Fruit fly (Drosophila melanogaster) whole organism, embryonic: Measurements from ENCODE around the gene Lgr1.

Experiments used
- ATbp ChIP-seq: fragments of 200-800 bp; sonication (Bioruptor generic); optimal IDR thresholded peaks from 2 replicates; lab custom pipeline; 2017; ENCODE audit warnings: missing biosample characterization, mild to moderate bottlenecking, missing genetic modification characterization, missing genetic modification reagents
- Atf3 ChIP-seq: fragments of 200-800 bp; sonication (Bioruptor generic); optimal IDR thresholded peaks from 3 replicates; lab custom pipeline; 2016; ENCODE audit warnings: missing biosample characterization, missing genetic modification characterization
- Blimp-1 ChIP-seq: fragments of 200-800 bp; sonication (Bioruptor generic); optimal IDR thresholded peaks from 3 replicates; lab custom pipeline; 2018; ENCODE audit warnings: missing biosample characterization, missing genetic modification characterization, mild to moderate bottlenecking, moderate library complexity, missing genetic modification reagents
- CG10543 ChIP-seq: fragments of 200-800 bp; sonication (Bioruptor generic); optimal IDR thresholded peaks from 3 replicates; lab custom pipeline; 2017; ENCODE audit warnings: missing biosample characterization, mild to moderate bottlenecking, missing genetic modification characterization, moderate library complexity
- CG13894 ChIP-seq: fragments of 200-800 bp; sonication (Bioruptor generic); optimal IDR thresholded peaks from 3 replicates; lab custom pipeline; 2018; ENCODE audit warnings: missing biosample characterization, mild to moderate bottlenecking, missing genetic modification characterization, moderate library complexity
- CG14441 ChIP-seq: fragments of 200-800 bp; sonication (Bioruptor generic); IDR thresholded peaks from 2 replicates; pipeline ENCODE4 v1.3.6; 2022; ENCODE audit warnings: missing biosample characterization, missing genetic modification characterization
- CG17328 ChIP-seq: fragments of 200-800 bp; sonication (Bioruptor generic); IDR thresholded peaks from 2 replicates; pipeline ENCODE4 v1.3.6; 2022; ENCODE audit warnings: missing biosample characterization, missing genetic modification characterization
- CG17829 ChIP-seq: fragments of 200-800 bp; optimal IDR thresholded peaks from 2 replicates; lab custom pipeline; 2019; ENCODE audit warnings: missing biosample characterization, mild to moderate bottlenecking, missing genetic modification characterization, moderate library complexity
- CG2199 ChIP-seq: fragments of 200-800 bp; sonication (Bioruptor generic); IDR thresholded peaks from 3 replicates; pipeline ENCODE4 v1.3.6; 2022; ENCODE audit warnings: missing biosample characterization, missing genetic modification characterization
- CG32767 ChIP-seq: fragments of 200-800 bp; sonication (Bioruptor generic); IDR thresholded peaks from 2 replicates; pipeline ENCODE4 v1.3.6; 2022; ENCODE audit warnings: missing biosample characterization, missing genetic modification characterization
- CG33213 ChIP-seq: fragments of 200-800 bp; sonication (Bioruptor generic); optimal IDR thresholded peaks from 3 replicates; lab custom pipeline; 2016; ENCODE audit warnings: missing biosample characterization, missing genetic modification characterization
- CG4360 ChIP-seq: fragments of 200-800 bp; sonication (Bioruptor generic); IDR thresholded peaks from 2 replicates; pipeline ENCODE4 v1.3.6; 2022; ENCODE audit warnings: missing biosample characterization, missing genetic modification characterization
- CG5180 ChIP-seq: fragments of 200-800 bp; sonication (Bioruptor generic); optimal IDR thresholded peaks from 3 replicates; lab custom pipeline; 2017; ENCODE audit warnings: missing biosample characterization, missing genetic modification characterization, mild to moderate bottlenecking, moderate library complexity, missing genetic modification reagents
- CG8478 ChIP-seq: fragments of >200 bp; optimal IDR thresholded peaks from 2 replicates; lab custom pipeline; 2018
- CG8765 ChIP-seq: fragments of 200-800 bp; sonication (Bioruptor generic); IDR thresholded peaks from 2 replicates; pipeline ENCODE4 v1.3.6; 2022; ENCODE audit warnings: missing biosample characterization, missing genetic modification characterization
- Dad ChIP-seq: fragments of 200-800 bp; sonication (Bioruptor generic); optimal IDR thresholded peaks from 3 replicates; lab custom pipeline; 2016; ENCODE audit warnings: missing biosample characterization, missing genetic modification characterization
- Deaf1 ChIP-seq: fragments of 200-800 bp; optimal IDR thresholded peaks from 3 replicates; lab custom pipeline; 2019; ENCODE audit warnings: missing biosample characterization, mild to moderate bottlenecking, missing genetic modification characterization, moderate library complexity
- H15 ChIP-seq: fragments of 200-800 bp; sonication (Bioruptor generic); IDR thresholded peaks from 3 replicates; pipeline ENCODE4 v1.3.6; 2022; ENCODE audit warnings: missing biosample characterization, missing genetic modification characterization
- Hey ChIP-seq: fragments of 200-800 bp; sonication (Bioruptor generic); optimal IDR thresholded peaks from 3 replicates; lab custom pipeline; 2018; ENCODE audit warnings: missing biosample characterization, mild to moderate bottlenecking, missing genetic modification characterization
- Hr78 ChIP-seq, 2 experiments: fragments of 200-800 bp in 1 of 2; fragments of >200 bp in 1 of 2; sonication (Bioruptor generic) in 1 of 2; optimal IDR thresholded peaks; 2 replicates each; lab custom pipeline; 2017 to 2019; ENCODE audit warnings: missing biosample characterization in 2 of 2, missing genetic modification characterization in 2 of 2, mild to moderate bottlenecking in 1 of 2, moderate library complexity in 1 of 2
- Kr ChIP-seq: fragments of 200-800 bp; sonication (Bioruptor generic); optimal IDR thresholded peaks from 2 replicates; lab custom pipeline; 2017; ENCODE audit warnings: missing biosample characterization, mild to moderate bottlenecking, missing genetic modification characterization
- Lpt ChIP-seq: fragments of >200 bp; optimal IDR thresholded peaks from 2 replicates; lab custom pipeline; 2018; ENCODE audit warnings: missing biosample characterization, missing genetic modification characterization
- Trl ChIP-seq, 3 experiments: fragments of >200 bp in 2 of 3; fragments of 200-800 bp in 1 of 3; sonication (Bioruptor generic) in 1 of 3; optimal IDR thresholded peaks; 2 replicates in 1 of 3; 3 replicates in 2 of 3; lab custom pipeline; 2016 to 2017; ENCODE audit warnings: missing biosample characterization in 1 of 3, missing genetic modification characterization in 1 of 3
- abd-A ChIP-seq: fragments of 200-800 bp; sonication (Bioruptor generic); optimal IDR thresholded peaks from 3 replicates; lab custom pipeline; 2019; ENCODE audit warnings: missing biosample characterization, mild to moderate bottlenecking, missing genetic modification characterization, moderate library complexity
- al ChIP-seq: fragments of 200-800 bp; sonication (Bioruptor generic); IDR thresholded peaks from 2 replicates; pipeline ENCODE4 v1.3.6; 2022; ENCODE audit warnings: missing biosample characterization, missing genetic modification characterization
- ash1 ChIP-seq: fragments of 200-800 bp; sonication (Bioruptor generic); optimal IDR thresholded peaks from 2 replicates; lab custom pipeline; 2018; ENCODE audit warnings: missing biosample characterization, mild to moderate bottlenecking, missing genetic modification characterization
- az2 ChIP-seq: fragments of 200-800 bp; sonication (Bioruptor generic); optimal IDR thresholded peaks from 3 replicates; lab custom pipeline; 2016; ENCODE audit warnings: missing biosample characterization, missing genetic modification characterization
- cad ChIP-seq: fragments of >200 bp; optimal IDR thresholded peaks from 2 replicates; lab custom pipeline; 2017; ENCODE audit warnings: missing biosample characterization, missing genetic modification characterization
- cg ChIP-seq: fragments of 200-800 bp; sonication (Bioruptor generic); optimal IDR thresholded peaks from 3 replicates; lab custom pipeline; 2019; ENCODE audit warnings: missing biosample characterization, mild to moderate bottlenecking, missing genetic modification characterization, moderate library complexity
- chinmo ChIP-seq: fragments of 200-800 bp; sonication (Bioruptor generic); IDR thresholded peaks from 4 replicates; pipeline ENCODE4 v1.3.6; 2022; ENCODE audit warnings: missing biosample characterization, missing genetic modification characterization; ENCODE audit not compliant: partially characterized antibody
- chn ChIP-seq: fragments of 200-800 bp; sonication (Bioruptor generic); optimal IDR thresholded peaks from 2 replicates; lab custom pipeline; 2016; ENCODE audit warnings: missing biosample characterization, missing genetic modification characterization
- ci ChIP-seq: fragments of 200-800 bp; sonication (Bioruptor generic); IDR thresholded peaks from 3 replicates; pipeline ENCODE4 v1.3.6; 2022; ENCODE audit warnings: missing biosample characterization, missing genetic modification characterization
- crol ChIP-seq: fragments of 200-800 bp; sonication (Bioruptor generic); IDR thresholded peaks from 2 replicates; pipeline ENCODE4 v1.3.6; 2022; ENCODE audit warnings: missing biosample characterization, missing genetic modification characterization
- gce ChIP-seq: fragments of 200-800 bp; sonication (Bioruptor generic); IDR thresholded peaks from 3 replicates; pipeline ENCODE4 v1.3.6; 2022; ENCODE audit warnings: missing biosample characterization, missing genetic modification characterization
- insv ChIP-seq, 2 experiments: fragments of 200-800 bp; sonication (Bioruptor generic); optimal IDR thresholded peaks; 3 replicates each; lab custom pipeline; 2016 to 2018; ENCODE audit warnings: missing biosample characterization in 2 of 2, missing genetic modification characterization in 2 of 2
- kni ChIP-seq: fragments of 200-800 bp; sonication (Bioruptor generic); optimal IDR thresholded peaks from 3 replicates; lab custom pipeline; 2017; ENCODE audit warnings: mild to moderate bottlenecking, missing biosample characterization, missing genetic modification reagents, missing genetic modification characterization
- lov ChIP-seq, 2 experiments: fragments of 200-800 bp in 1 of 2; fragments of >200 bp in 1 of 2; sonication (Bioruptor generic) in 1 of 2; IDR thresholded peaks in 1 of 2; optimal IDR thresholded peaks in 1 of 2; 2 replicates in 1 of 2; 3 replicates in 1 of 2; pipeline versions ENCODE4 v1.3.6 to Lab custom; 2017 to 2022; ENCODE audit warnings: missing biosample characterization in 1 of 2, missing genetic modification characterization in 1 of 2
- nom ChIP-seq: fragments of 200-800 bp; sonication (Bioruptor generic); optimal IDR thresholded peaks from 2 replicates; lab custom pipeline; 2017; ENCODE audit warnings: missing biosample characterization, missing genetic modification characterization, mild to moderate bottlenecking, moderate library complexity, missing genetic modification reagents
- oc ChIP-seq: fragments of 200-800 bp; sonication (Bioruptor generic); optimal IDR thresholded peaks from 2 replicates; lab custom pipeline; 2018; ENCODE audit warnings: missing biosample characterization, mild to moderate bottlenecking, missing genetic modification characterization, moderate library complexity
- pb ChIP-seq: fragments of 200-800 bp; sonication (Bioruptor generic); optimal IDR thresholded peaks from 3 replicates; lab custom pipeline; 2016; ENCODE audit warnings: missing biosample characterization, missing genetic modification characterization
- pfk ChIP-seq: fragments of 200-800 bp; sonication (Bioruptor generic); optimal IDR thresholded peaks from 2 replicates; lab custom pipeline; 2018; ENCODE audit warnings: missing biosample characterization, mild to moderate bottlenecking, missing genetic modification characterization, moderate library complexity
- pros ChIP-seq: fragments of 200-800 bp; sonication (Bioruptor generic); optimal IDR thresholded peaks from 3 replicates; lab custom pipeline; 2019; ENCODE audit warnings: missing biosample characterization, mild to moderate bottlenecking, missing genetic modification characterization, moderate library complexity
- sd ChIP-seq: fragments of 200-800 bp; sonication (Bioruptor generic); optimal IDR thresholded peaks from 3 replicates; lab custom pipeline; 2018; ENCODE audit warnings: missing biosample characterization, mild to moderate bottlenecking, missing genetic modification characterization, moderate library complexity
- sqz ChIP-seq: fragments of 200-800 bp; sonication (Bioruptor generic); optimal IDR thresholded peaks from 3 replicates; lab custom pipeline; 2018; ENCODE audit warnings: missing biosample characterization, mild to moderate bottlenecking, missing genetic modification characterization
- tgo ChIP-seq: fragments of 200-800 bp; sonication (Bioruptor generic); IDR thresholded peaks from 3 replicates; pipeline ENCODE4 v1.3.6; 2022; ENCODE audit warnings: missing biosample characterization, missing genetic modification characterization
- z ChIP-seq: fragments of 200-800 bp; sonication (Bioruptor generic); IDR thresholded peaks from 3 replicates; pipeline ENCODE4 v1.3.6; 2022; ENCODE audit warnings: missing biosample characterization, missing genetic modification characterization

Lgr1 gene

dm6 chr3R:17710418-17710817 is 15.2 kb upstream of the Lgr1 start (continued):
- no peak for TF ChIP-seq pb (GFP tag; lab: Kevin White, UChicago)
- no peak for TF ChIP-seq chn (GFP tag; lab: Kevin White, UChicago)
- TF ChIP-seq al (GFP tag; lab: Robert Waterston, UW), result no peak
- TF ChIP-seq ash1 (GFP tag; lab: Kevin White, UChicago), result no peak
- no peak for TF ChIP-seq CG17829 (tag; lab: Kevin White, UChicago)
- no peak for TF ChIP-seq Hr78 (GFP tag; optimal IDR thresholded peaks at IDR 0.05; lab: Kevin White, UChicago)
- no peak for TF ChIP-seq az2 (GFP tag; lab: Kevin White, UChicago)

- TF ChIP-seq cg (GFP tag; lab: Kevin White, UChicago) (peak; percentile 80), H15 (GFP tag; lab: Robert Waterston, UW) (0 out of 3 replicates have a peak, but pooled peaks have one; percentile 13), CG14441 (GFP tag; lab: Robert Waterston, UW) (no peak), Atf3 (GFP tag; lab: Kevin White, UChicago) (no peak), Lpt (GFP tag; lab: Kevin White, UChicago) (peak; percentile 26), CG33213 (GFP tag; lab: Kevin White, UChicago) (no peak), crol (GFP tag; lab: Robert Waterston, UW) (peak; percentile 89), Hey (peak; percentile 21), lov (optimal IDR thresholded peaks at IDR 0.05; lab: Kevin White, UChicago) (no peak), lov (GFP tag; IDR thresholded peaks at IDR 0.05; lab: Robert Waterston, UW) (0 out of 3 replicates have a peak, but pooled peaks have one; percentile 62), kni (GFP tag; lab: Kevin White, UChicago) (peak; percentile 81), oc (peak; percentile 34), CG32767 (GFP tag; lab: Robert Waterston, UW) (peak; percentile 30; the same call in 1 of the 2 replicates), Deaf1 (peak; percentile 93), sd (peak; percentile 26), nom (GFP tag; lab: Kevin White, UChicago) (peak; percentile 75), pfk (GFP tag; lab: Kevin White, UChicago) (peak; percentile 82), CG5180 (peak; percentile 88), CG13894 (tag; lab: Kevin White, UChicago) (peak; percentile 42), Dad (GFP tag; lab: Kevin White, UChicago) (no peak), CG17328 (no peak), pros (GFP tag; lab: Kevin White, UChicago) (peak; percentile 92), CG4360 (peak; percentile 73), chinmo (GFP tag; lab: Robert Waterston, UW) (0 out of 4 replicates have a peak, but pooled peaks have one; percentile 52), insv (GFP tag; optimal IDR thresholded peaks at IDR 0.05; lab: Kevin White, UChicago) (peak in 1 of 2 experiments; percentile 22), gce (GFP tag; lab: Robert Waterston, UW) (no peak), Blimp-1 (GFP tag; lab: Kevin White, UChicago) (peak; percentile 52), sqz (GFP tag; lab: Kevin White, UChicago) (peak; percentile 84), CG10543 (GFP tag; lab: Kevin White, UChicago) (peak; percentile 65), CG8478 (lab: Kevin White, UChicago) (peak; percentile 7), cad (GFP tag; lab: Kevin White, UChicago) (peak; percentile 12), Kr (GFP tag; lab: Kevin White, UChicago) (peak; percentile 48), tgo (GFP tag; lab: Robert Waterston, UW) (no peak), CG8765 (0 out of 2 replicates have a peak, but pooled peaks have one; percentile 38), ci (GFP tag; lab: Robert Waterston, UW) (peak; percentile 24; the same call in 1 of the 3 replicates), abd-A (tag; lab: Kevin White, UChicago) (peak; percentile 89), CG2199 (GFP tag; lab: Robert Waterston, UW) (0 out of 3 replicates have a peak, but pooled peaks have one; percentile 17), Trl (optimal IDR thresholded peaks at IDR 0.05; lab: Kevin White, UChicago) (no peak), Trl (GFP tag; optimal IDR thresholded peaks at IDR 0.05; lab: Kevin White, UChicago) (no peak), z (GFP tag; lab: Robert Waterston, UW) (no peak), ATbp (GFP tag; lab: Kevin White, UChicago) (no peak)
Observed at dm6 chr3R:17710900-17711645, 14.5 kb upstream of the Lgr1 start.
